Worm (Caenorhabditis elegans): Measurements from ENCODE around the gene ZK381.2.

DNA sequence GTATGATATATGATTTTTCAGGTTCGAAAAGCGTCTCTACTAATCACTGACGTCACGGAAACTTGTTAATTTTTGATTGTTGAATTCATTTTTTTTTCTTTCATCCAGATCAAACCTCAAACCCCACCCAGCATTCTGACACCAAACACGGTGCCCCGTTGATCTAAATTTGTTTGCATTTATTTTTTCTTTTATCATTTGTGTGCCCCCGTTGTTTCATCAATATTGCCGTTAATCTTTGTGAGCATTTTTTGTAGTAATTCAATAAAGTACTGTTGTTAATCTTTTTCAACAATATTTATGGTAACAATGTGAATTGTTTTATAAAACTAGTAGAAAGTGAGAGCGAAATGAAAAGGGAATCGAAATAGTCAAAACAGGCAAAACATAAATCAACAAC is 48.5 kb upstream of the ZK381.2 start:
- TF ChIP-seq flt-1 (GFP tag; IDR thresholded peaks at IDR 0.05) (no peak), F13C5.2 (tag; optimal IDR thresholded peaks at IDR 0.05) (no peak), ama-1 (optimal IDR thresholded peaks at IDR 0.05) (no peak), sea-1 (GFP tag; conservative IDR thresholded peaks at IDR 0.05) (no peak), aly-1 (tag; optimal IDR thresholded peaks at IDR 0.05) (no peak), scrt-1 (GFP tag; IDR thresholded peaks at IDR 0.05) (no peak)

Measured in whole organism, early embryonic.